Worm (Caenorhabditis elegans): ENCODE data around the gene F21H12.3.

DNA sequence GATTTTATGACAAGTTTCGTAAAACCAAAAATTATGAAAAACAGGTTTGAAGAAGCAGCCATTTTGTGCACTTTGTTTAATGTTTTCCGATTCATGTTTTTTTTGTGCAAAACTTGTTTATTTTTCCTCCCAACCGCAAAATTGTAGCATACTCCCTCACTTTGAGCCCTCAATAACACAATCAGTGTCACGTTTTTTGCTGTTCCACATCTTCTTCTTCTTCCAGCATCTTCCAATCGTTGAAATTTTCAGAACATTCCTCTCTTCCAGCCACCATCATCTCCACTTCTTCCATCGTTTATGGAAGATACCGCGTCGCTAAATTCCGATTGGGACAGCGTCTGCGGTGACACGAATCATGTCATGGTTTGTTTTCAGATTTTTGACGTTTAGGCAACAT is 49.9 kb downstream of the F21H12.3 start, which contains the start of gene abts-3:
- TF ChIP-seq nhr-76 (tag; optimal IDR thresholded peaks at IDR 0.05) (no peak), tbx-2 (tag; optimal IDR thresholded peaks at IDR 0.05) (no peak), ztf-11 (tag; optimal IDR thresholded peaks at IDR 0.05) (no peak), elt-2 (tag; optimal IDR thresholded peaks at IDR 0.05) (no peak), blmp-1 (tag; optimal IDR thresholded peaks at IDR 0.05) (no peak), lsy-2 (tag; optimal IDR thresholded peaks at IDR 0.05) (no peak), egl-27 (tag; optimal IDR thresholded peaks at IDR 0.05) (no peak), nhr-28 (tag; optimal IDR thresholded peaks at IDR 0.05) (no peak), fos-1 (tag; optimal IDR thresholded peaks at IDR 0.05) (no peak), mep-1 (tag; optimal IDR thresholded peaks at IDR 0.05) (no peak)

All from whole organism, L1 larva.